Worm (Caenorhabditis elegans): ENCODE data around the gene C26D10.7.

Gene C26D10.7

DNA sequence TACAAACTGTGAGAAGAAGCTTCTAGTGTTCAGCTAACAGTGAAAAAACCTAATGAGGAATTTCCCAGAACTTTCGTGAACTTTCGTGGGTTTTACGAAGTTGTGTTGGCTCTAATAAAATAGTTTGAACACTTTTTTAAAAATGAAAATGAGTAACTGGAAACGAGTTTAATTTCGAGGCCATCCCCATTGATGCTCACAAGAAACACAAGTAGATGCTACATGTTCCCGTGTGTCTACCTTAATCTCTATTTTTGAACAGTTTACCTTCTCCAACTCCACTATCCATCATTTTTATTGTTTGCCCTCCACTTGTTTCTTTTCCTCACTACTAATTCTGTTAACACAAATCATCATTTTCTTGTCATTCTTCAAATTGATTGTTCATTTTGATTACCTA lies at the start of gene C26D10.7:
TSS of gene C26D10.7 (plus strand) at position 301 of the 400 bp plus-strand sequence.
- TF ChIP-seq med-1 (GFP tag; optimal IDR thresholded peaks at IDR 0.05; ENCODE audit: insufficient read depth): no peak
- TF ChIP-seq cog-1 (tag; optimal IDR thresholded peaks at IDR 0.05): no peak
- no peak for TF ChIP-seq ztf-29 (GFP tag; IDR thresholded peaks at IDR 0.05)
- TF ChIP-seq ztf-23 (GFP tag; IDR thresholded peaks at IDR 0.05): no peak
- no peak for TF ChIP-seq T22C8.4 (GFP tag; IDR thresholded peaks at IDR 0.05)
- no peak for TF ChIP-seq klf-2 (GFP tag; conservative IDR thresholded peaks at IDR 0.05)
- no peak for TF ChIP-seq flt-1 (GFP tag; IDR thresholded peaks at IDR 0.05)
- no peak for TF ChIP-seq tab-1 (GFP tag; IDR thresholded peaks at IDR 0.05)
- TF ChIP-seq ref-1 (GFP tag; conservative IDR thresholded peaks at IDR 0.05): no peak

ce11 chrII:8295296-8295695 lies 38.4 kb upstream of the C26D10.7 start, which contains the start of gene nlp-55:
TSS of gene nlp-55 (minus strand) at chrII:8295396.
- no peak for TF ChIP-seq flt-1 (GFP tag; IDR thresholded peaks at IDR 0.05)

DNA sequence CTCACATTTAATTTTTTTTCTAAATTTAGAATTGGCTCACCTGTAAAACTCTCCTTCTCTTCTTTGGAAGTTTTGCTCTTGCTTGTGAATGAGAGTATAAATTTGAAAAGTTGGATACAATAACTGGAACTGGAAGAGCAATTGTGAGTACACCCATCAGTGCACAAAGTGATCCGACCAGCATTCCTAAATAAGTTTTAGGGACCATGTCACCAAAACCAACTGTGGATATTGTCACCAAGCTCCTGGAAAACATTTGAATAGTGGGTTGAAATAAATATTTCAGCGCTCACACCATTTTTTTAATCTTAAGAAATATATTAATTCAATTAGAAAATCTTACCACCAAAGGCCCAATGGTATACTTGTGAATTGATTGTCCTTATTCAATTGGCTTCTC lies 25.4 kb upstream of the C26D10.7 start:
- TF ChIP-seq flt-1 (GFP tag; IDR thresholded peaks at IDR 0.05): no peak
- no peak for TF ChIP-seq ztf-23 (GFP tag; IDR thresholded peaks at IDR 0.05)

ce11 chrII:8311484-8311883 lies 22.3 kb upstream of the C26D10.7 start:
- TF ChIP-seq ztf-29 (GFP tag; IDR thresholded peaks at IDR 0.05): no peak
- no peak for TF ChIP-seq klf-2 (GFP tag; conservative IDR thresholded peaks at IDR 0.05)
- no peak for TF ChIP-seq ztf-23 (GFP tag; IDR thresholded peaks at IDR 0.05)
- TF ChIP-seq ref-1 (GFP tag; conservative IDR thresholded peaks at IDR 0.05): no peak
- no peak for TF ChIP-seq med-1 (GFP tag; optimal IDR thresholded peaks at IDR 0.05; ENCODE audit: insufficient read depth)
- TF ChIP-seq cog-1 (tag; optimal IDR thresholded peaks at IDR 0.05): no peak
- TF ChIP-seq flt-1 (GFP tag; IDR thresholded peaks at IDR 0.05): no peak
- TF ChIP-seq tab-1 (GFP tag; IDR thresholded peaks at IDR 0.05): no peak
- no peak for TF ChIP-seq T22C8.4 (GFP tag; IDR thresholded peaks at IDR 0.05)

DNA sequence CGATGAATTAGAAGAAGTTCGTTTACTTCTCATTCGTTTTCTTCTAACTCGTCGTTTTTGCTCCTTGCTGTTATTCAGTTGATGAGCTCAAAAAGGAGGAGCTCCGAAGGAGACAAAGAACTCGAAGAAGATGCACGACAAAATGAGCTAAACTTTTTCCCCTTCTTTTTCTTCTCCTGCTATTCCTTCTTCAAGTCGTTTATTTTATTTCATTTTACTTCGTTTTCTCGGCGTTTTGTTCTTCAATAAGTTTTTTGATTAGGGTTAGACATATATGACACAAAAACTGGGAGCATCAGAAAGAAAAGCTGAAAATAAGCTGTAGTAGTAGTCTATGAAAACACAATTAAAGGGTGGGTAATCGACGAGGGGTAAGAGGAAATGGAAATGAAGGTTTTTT lies 21.7 kb upstream of the C26D10.7 start:
- TF ChIP-seq cog-1 (tag; optimal IDR thresholded peaks at IDR 0.05): no peak
- no peak for TF ChIP-seq med-1 (GFP tag; optimal IDR thresholded peaks at IDR 0.05; ENCODE audit: insufficient read depth)
- no peak for TF ChIP-seq klf-2 (GFP tag; conservative IDR thresholded peaks at IDR 0.05)
- no peak for TF ChIP-seq flt-1 (GFP tag; IDR thresholded peaks at IDR 0.05)
- TF ChIP-seq ztf-23 (GFP tag; IDR thresholded peaks at IDR 0.05): no peak
- no peak for TF ChIP-seq ref-1 (GFP tag; conservative IDR thresholded peaks at IDR 0.05)
- no peak for TF ChIP-seq T22C8.4 (GFP tag; IDR thresholded peaks at IDR 0.05)
- no peak for TF ChIP-seq ztf-29 (GFP tag; IDR thresholded peaks at IDR 0.05)
- TF ChIP-seq tab-1 (GFP tag; IDR thresholded peaks at IDR 0.05): no peak

ce11 chrII:8314768-8315167 lies 19.0 kb upstream of the C26D10.7 start:
- no peak for TF ChIP-seq cog-1 (tag; optimal IDR thresholded peaks at IDR 0.05)
- TF ChIP-seq med-1 (GFP tag; optimal IDR thresholded peaks at IDR 0.05; ENCODE audit: insufficient read depth): no peak
- TF ChIP-seq T22C8.4 (GFP tag; IDR thresholded peaks at IDR 0.05): no peak
- TF ChIP-seq flt-1 (GFP tag; IDR thresholded peaks at IDR 0.05): no peak
- TF ChIP-seq ztf-29 (GFP tag; IDR thresholded peaks at IDR 0.05): no peak
- no peak for TF ChIP-seq ref-1 (GFP tag; conservative IDR thresholded peaks at IDR 0.05)
- TF ChIP-seq tab-1 (GFP tag; IDR thresholded peaks at IDR 0.05): no peak

DNA sequence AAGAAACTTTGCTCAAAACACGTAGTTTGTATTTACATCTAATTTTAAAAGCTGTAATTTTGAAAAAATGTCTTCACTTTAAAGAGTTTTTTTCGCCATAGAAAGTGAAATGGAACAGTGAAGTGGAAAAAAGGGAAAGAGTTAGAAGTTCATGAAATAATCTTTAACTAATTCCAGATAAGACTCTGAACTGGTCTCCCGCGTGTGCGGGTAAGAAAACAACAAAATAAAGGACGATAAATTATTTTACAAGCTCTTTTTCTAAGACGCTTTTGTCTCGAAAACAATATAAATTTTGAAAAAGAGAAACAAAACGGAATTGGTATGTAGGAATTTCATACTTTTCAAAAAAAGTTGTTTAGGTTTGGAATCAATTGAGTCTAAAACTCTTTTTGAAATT lies 17.0 kb upstream of the C26D10.7 start:
- no peak for TF ChIP-seq ref-1 (GFP tag; conservative IDR thresholded peaks at IDR 0.05)
- no peak for TF ChIP-seq klf-2 (GFP tag; conservative IDR thresholded peaks at IDR 0.05)
- TF ChIP-seq med-1 (GFP tag; optimal IDR thresholded peaks at IDR 0.05; ENCODE audit: insufficient read depth): no peak
- TF ChIP-seq ztf-29 (GFP tag; IDR thresholded peaks at IDR 0.05): no peak

ce11 chrII:8321244-8321643 lies 12.5 kb upstream of the C26D10.7 start, which contains the start of gene shw-1:
TSS of gene shw-1 (minus strand) at chrII:8321471.
- no peak for TF ChIP-seq flt-1 (GFP tag; IDR thresholded peaks at IDR 0.05)
- TF ChIP-seq ztf-23 (GFP tag; IDR thresholded peaks at IDR 0.05): no peak
- TF ChIP-seq tab-1 (GFP tag; IDR thresholded peaks at IDR 0.05): no peak
- no peak for TF ChIP-seq klf-2 (GFP tag; conservative IDR thresholded peaks at IDR 0.05)
- TF ChIP-seq ref-1 (GFP tag; conservative IDR thresholded peaks at IDR 0.05): no peak
- no peak for TF ChIP-seq T22C8.4 (GFP tag; IDR thresholded peaks at IDR 0.05)
- TF ChIP-seq ztf-29 (GFP tag; IDR thresholded peaks at IDR 0.05): no peak
- TF ChIP-seq med-1 (GFP tag; optimal IDR thresholded peaks at IDR 0.05; ENCODE audit: insufficient read depth): no peak
- no peak for TF ChIP-seq cog-1 (tag; optimal IDR thresholded peaks at IDR 0.05)

DNA sequence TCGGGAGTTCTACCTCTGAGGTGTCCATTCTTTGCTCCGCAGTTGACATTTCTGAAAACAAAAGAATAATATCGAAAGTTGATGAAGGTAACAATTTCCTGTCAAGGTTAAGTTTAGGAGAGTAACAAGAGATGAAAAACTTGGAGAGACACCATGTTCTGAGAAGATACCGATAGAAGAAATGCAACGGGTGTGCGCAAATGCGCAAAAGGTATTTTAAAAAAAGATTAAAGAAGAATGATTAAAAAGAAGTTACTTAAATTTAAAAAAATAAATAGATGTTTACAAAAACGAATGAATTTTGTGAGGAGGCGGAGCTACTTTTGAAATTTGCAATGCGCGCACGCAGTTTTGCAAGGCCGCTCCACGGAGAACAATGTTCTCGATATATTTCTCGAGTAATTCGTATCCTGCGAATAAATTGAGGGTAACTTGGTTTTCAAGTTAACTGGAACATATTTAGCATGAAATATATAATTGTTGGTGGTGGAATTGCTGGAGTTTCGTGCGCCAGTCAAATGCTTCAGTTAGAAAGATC lies 8.7 kb upstream of the C26D10.7 start, which contains the start of the genes ran-3 and C26D10.3:
TSS of gene ran-3 (minus strand) at position 51 of the 538 bp plus-strand sequence.
TSS of gene C26D10.3 (plus strand) at position 385 of the 538 bp plus-strand sequence.
- TF ChIP-seq tab-1 (GFP tag; IDR thresholded peaks at IDR 0.05) (peak; percentile 60; the same call in 1 of the 2 replicates), cog-1 (tag; optimal IDR thresholded peaks at IDR 0.05) (peak; percentile 56), klf-2 (GFP tag; conservative IDR thresholded peaks at IDR 0.05) (peak; percentile 72; the same call in 1 of the 2 replicates), med-1 (GFP tag; optimal IDR thresholded peaks at IDR 0.05; ENCODE audit: insufficient read depth) (peak; percentile 84), ztf-23 (GFP tag; IDR thresholded peaks at IDR 0.05) (peak; percentile 72), flt-1 (GFP tag; IDR thresholded peaks at IDR 0.05) (peak; percentile 70; the same call in 1 of the 2 replicates), ztf-29 (GFP tag; IDR thresholded peaks at IDR 0.05) (no peak), T22C8.4 (GFP tag; IDR thresholded peaks at IDR 0.05) (no peak)

DNA sequence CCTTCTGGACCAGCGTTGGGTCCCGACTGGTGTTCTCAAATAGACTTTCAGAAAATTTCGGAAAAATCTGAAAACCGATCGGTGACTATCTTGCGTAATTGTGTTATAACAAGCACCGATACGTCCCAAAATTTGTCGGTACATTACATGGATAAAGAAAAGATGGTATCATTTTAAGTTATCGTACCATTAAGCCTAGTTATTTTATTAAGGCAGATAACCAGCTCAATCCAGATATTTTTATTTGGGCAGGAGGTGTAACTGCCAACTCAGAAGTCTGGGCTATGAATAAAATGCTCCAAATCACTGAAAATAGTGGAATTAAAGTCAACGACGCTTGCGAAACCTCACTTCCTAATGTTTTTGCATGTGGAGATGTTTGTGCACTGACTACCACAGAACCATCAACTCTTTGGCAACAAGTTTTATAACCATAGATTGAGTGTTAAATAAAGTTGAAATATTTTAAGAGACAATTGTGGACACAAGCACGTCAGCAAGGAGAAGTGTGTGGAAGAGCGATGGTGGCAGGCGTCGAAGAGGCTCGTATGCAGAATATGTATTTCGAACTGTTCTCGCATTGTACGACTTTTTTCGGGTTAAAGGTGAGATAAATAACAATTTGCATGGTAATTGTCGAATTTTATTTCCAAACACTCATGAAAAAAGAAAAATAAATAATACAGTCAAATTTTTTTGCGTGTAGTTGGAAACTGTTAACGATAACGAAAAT lies 7.3 kb upstream of the C26D10.7 start:
- TF ChIP-seq flt-1 (GFP tag; IDR thresholded peaks at IDR 0.05) (no peak), tab-1 (GFP tag; IDR thresholded peaks at IDR 0.05) (no peak), ref-1 (GFP tag; conservative IDR thresholded peaks at IDR 0.05) (no peak), ztf-29 (GFP tag; IDR thresholded peaks at IDR 0.05) (no peak), med-1 (GFP tag; optimal IDR thresholded peaks at IDR 0.05; ENCODE audit: insufficient read depth) (no peak), cog-1 (tag; optimal IDR thresholded peaks at IDR 0.05) (no peak), klf-2 (GFP tag; conservative IDR thresholded peaks at IDR 0.05) (no peak), T22C8.4 (GFP tag; IDR thresholded peaks at IDR 0.05) (no peak), ztf-23 (GFP tag; IDR thresholded peaks at IDR 0.05) (no peak)

All from whole organism, midembryonic.